Worm (Caenorhabditis elegans) whole organism, L1 larva: ENCODE measurements around the gene srw-91.

Source experiments
- ces-1 ChIP-seq: fragments of 150-350 bp; optimal IDR thresholded peaks from 2 replicates; lab custom pipeline; 2014; ENCODE audit warnings: missing biosample characterization, missing genetic modification reagents, missing genetic modification characterization
- elt-2 ChIP-seq: sonication (generic microtip); optimal IDR thresholded peaks from 2 replicates; lab custom pipeline; 2016; ENCODE audit warnings: missing genetic modification characterization, mild to moderate bottlenecking, inconsistent platforms, missing compliant biosample characterization, missing genetic modification reagents
- elt-3 ChIP-seq, 6 experiments: fragments of 150-350 bp in 1 of 6; sonication (generic microtip); optimal IDR thresholded peaks; 2 replicates each; lab custom pipeline; 2017 to 2018; ENCODE audit warnings: missing biosample characterization in 6 of 6, missing genetic modification characterization in 6 of 6, inconsistent platforms in 1 of 6
- lin-13 ChIP-seq: fragments of 150-350 bp; optimal IDR thresholded peaks from 2 replicates; lab custom pipeline; 2014; ENCODE audit warnings: missing biosample characterization, missing genetic modification reagents, missing genetic modification characterization
- lin-39 ChIP-seq: fragments of 150-350 bp; optimal IDR thresholded peaks from 2 replicates; lab custom pipeline; 2014; ENCODE audit warnings: missing biosample characterization, missing genetic modification reagents, missing genetic modification characterization
- nhr-76 ChIP-seq: sonication (generic microtip); optimal IDR thresholded peaks from 2 replicates; lab custom pipeline; 2017; ENCODE audit warnings: missing biosample characterization, missing genetic modification characterization
- sup-37 ChIP-seq: fragments of 200-800 bp; sonication (Bioruptor generic); optimal IDR thresholded peaks from 2 replicates; lab custom pipeline; 2018; ENCODE audit warnings: mild to moderate bottlenecking, missing genetic modification characterization, missing compliant biosample characterization
- ztf-11 ChIP-seq, 2 experiments: sonication (generic microtip); optimal IDR thresholded peaks; 2 replicates each; lab custom pipeline; 2016 to 2017; ENCODE audit warnings: missing genetic modification characterization in 2 of 2, missing biosample characterization in 1 of 2, missing compliant biosample characterization in 1 of 2

ce11 chrV:1682279-1682678, 1.6 kb upstream of the srw-91 start, which contains the start of gene srh-3:
- no peak for TF ChIP-seq ztf-11 (tag; optimal IDR thresholded peaks at IDR 0.05; lab: Kevin White, UChicago)
- no peak for TF ChIP-seq nhr-76 (tag; lab: Kevin White, UChicago)
- TF ChIP-seq elt-2 (tag; lab: Kevin White, UChicago), result no peak
- TF ChIP-seq lin-39, result no peak
- TF ChIP-seq ces-1 (GFP tag; lab: Kevin White, UChicago), result no peak
- no peak for TF ChIP-seq sup-37
- no peak for TF ChIP-seq elt-3 (tag; optimal IDR thresholded peaks at IDR 0.05; lab: Kevin White, UChicago)
- no peak for TF ChIP-seq lin-13 (GFP tag; lab: Kevin White, UChicago)
